Worm (Caenorhabditis elegans) whole organism, young adult: ENCODE data around the gene plpp-1.3.

Source experiments
- B0019.2 ChIP-seq: fragments of 200-800 bp; sonication (Bioruptor generic); conservative IDR thresholded peaks from 2 replicates; pipeline ENCODE4 v1.3.6; 2022; ENCODE audit warnings: missing genetic modification reagents, missing genetic modification characterization, missing compliant biosample characterization
- B0035.1 ChIP-seq: sonication (generic microtip); optimal IDR thresholded peaks from 2 replicates; lab custom pipeline; 2016; ENCODE audit warnings: missing genetic modification characterization, mild to moderate bottlenecking, missing compliant biosample characterization, missing genotype, missing genetic modification reagents
- B0336.3 ChIP-seq: fragments of 200-800 bp; sonication (Bioruptor generic); IDR thresholded peaks from 2 replicates; pipeline ENCODE4 v1.3.6; 2022; ENCODE audit warnings: missing genetic modification characterization, missing compliant biosample characterization
- C06A6.2 ChIP-seq: fragments of 200-800 bp; sonication (Bioruptor generic); conservative IDR thresholded peaks from 2 replicates; pipeline ENCODE4 v1.3.6; 2022; ENCODE audit warnings: missing genetic modification characterization, missing compliant biosample characterization
- C17E4.6 ChIP-seq: fragments of 200-800 bp; sonication (Bioruptor generic); IDR thresholded peaks from 2 replicates; pipeline ENCODE4 v1.3.6; 2022; ENCODE audit warnings: missing genetic modification reagents, missing genetic modification characterization, missing compliant biosample characterization
- F23B12.7 ChIP-seq: sonication (generic microtip); optimal IDR thresholded peaks from 2 replicates; lab custom pipeline; 2017; ENCODE audit warnings: missing genetic modification characterization, mild to moderate bottlenecking, missing compliant biosample characterization, antibody characterized with exemption, moderate library complexity; ENCODE audit not compliant: insufficient read depth
- F49E8.2 ChIP-seq: sonication (generic microtip); optimal IDR thresholded peaks from 3 replicates; lab custom pipeline; 2017; ENCODE audit warnings: missing genetic modification characterization, mild to moderate bottlenecking, missing compliant biosample characterization, antibody characterized with exemption, moderate library complexity; ENCODE audit not compliant: insufficient read depth
- T07F8.4 ChIP-seq: sonication (generic microtip); optimal IDR thresholded peaks from 2 replicates; lab custom pipeline; 2016; ENCODE audit warnings: mild to moderate bottlenecking, missing genetic modification characterization, moderate library complexity, missing compliant biosample characterization
- Y53F4B.3 ChIP-seq: fragments of 200-800 bp; sonication (Bioruptor generic); IDR thresholded peaks from 2 replicates; pipeline ENCODE4 v1.3.6; 2022; ENCODE audit warnings: missing genetic modification reagents, missing genetic modification characterization, missing compliant biosample characterization
- Y53G8AR.9 ChIP-seq: fragments of 200-800 bp; sonication (Bioruptor generic); conservative IDR thresholded peaks from 2 replicates; pipeline ENCODE4 v1.3.6; 2022; ENCODE audit warnings: missing genetic modification reagents, missing genetic modification characterization, missing compliant biosample characterization
- Y95B8A.8 ChIP-seq: fragments of 200-800 bp; sonication (Bioruptor generic); IDR thresholded peaks from 2 replicates; pipeline ENCODE4 v1.3.6; 2022; ENCODE audit warnings: missing genetic modification reagents, missing genetic modification characterization, missing compliant biosample characterization
- ZK185.1 ChIP-seq: sonication (generic microtip); optimal IDR thresholded peaks from 2 replicates; lab custom pipeline; 2016; ENCODE audit warnings: mild to moderate bottlenecking, missing genetic modification characterization, missing compliant biosample characterization; ENCODE audit not compliant: poor library complexity, severe bottlenecking
- akir-1 ChIP-seq: fragments of 200-800 bp; sonication (Bioruptor generic); optimal IDR thresholded peaks from 2 replicates; lab custom pipeline; 2018; ENCODE audit warnings: mild to moderate bottlenecking, missing genetic modification characterization, moderate library complexity, missing compliant biosample characterization
- aptf-2 ChIP-seq: fragments of 200-800 bp; sonication (Bioruptor generic); conservative IDR thresholded peaks from 2 replicates; pipeline ENCODE4 v1.3.6; 2022; ENCODE audit warnings: missing genetic modification reagents, missing genetic modification characterization, missing compliant biosample characterization
- aptf-3 ChIP-seq: fragments of 200-800 bp; sonication (Bioruptor generic); IDR thresholded peaks from 2 replicates; pipeline ENCODE4 v1.3.6; 2022; ENCODE audit warnings: missing genetic modification characterization, missing compliant biosample characterization
- attf-3 ChIP-seq: fragments of 200-800 bp; sonication (Bioruptor generic); conservative IDR thresholded peaks from 2 replicates; pipeline ENCODE4 v1.3.6; 2022; ENCODE audit warnings: missing genetic modification reagents, missing genetic modification characterization, missing compliant biosample characterization
- attf-6 ChIP-seq: fragments of 200-800 bp; sonication (Bioruptor generic); IDR thresholded peaks from 2 replicates; pipeline ENCODE4 v1.3.6; 2022; ENCODE audit warnings: missing genetic modification reagents, missing genetic modification characterization, missing compliant biosample characterization
- cebp-1 ChIP-seq, 2 experiments: fragments of 200-800 bp in 1 of 2; sonication (Bioruptor generic) in 1 of 2; sonication (generic microtip) in 1 of 2; IDR thresholded peaks in 1 of 2; optimal IDR thresholded peaks in 1 of 2; 2 replicates each; pipeline versions ENCODE4 v1.3.6 to Lab custom; 2017 to 2022; ENCODE audit warnings: missing compliant biosample characterization in 2 of 2, missing genetic modification characterization in 2 of 2, mild to moderate bottlenecking in 1 of 2, missing genetic modification reagents in 1 of 2, moderate library complexity in 1 of 2
- cebp-2 ChIP-seq: fragments of 200-800 bp; sonication (Bioruptor generic); IDR thresholded peaks from 2 replicates; pipeline ENCODE4 v1.3.6; 2022; ENCODE audit warnings: missing genetic modification characterization, missing compliant biosample characterization
- ceh-58 ChIP-seq: fragments of 200-800 bp; sonication (Bioruptor generic); IDR thresholded peaks from 2 replicates; pipeline ENCODE4 v1.3.6; 2022; ENCODE audit warnings: missing genetic modification characterization, missing compliant biosample characterization
- chd-7 ChIP-seq: sonication (generic microtip); optimal IDR thresholded peaks from 2 replicates; lab custom pipeline; 2016; ENCODE audit warnings: mild to moderate bottlenecking, missing genetic modification characterization, moderate library complexity, missing compliant biosample characterization
- dpl-1 ChIP-seq: fragments of 150-350 bp; optimal IDR thresholded peaks from 2 replicates; lab custom pipeline; 2014; ENCODE audit warnings: missing biosample characterization, missing genetic modification reagents, missing genetic modification characterization
- egrh-3 ChIP-seq: fragments of 200-800 bp; sonication (Bioruptor generic); IDR thresholded peaks from 2 replicates; pipeline ENCODE4 v1.3.6; 2022; ENCODE audit warnings: missing genetic modification reagents, missing genetic modification characterization, missing compliant biosample characterization
- him-1 ChIP-seq: sonication (generic microtip); optimal IDR thresholded peaks from 2 replicates; lab custom pipeline; 2016; ENCODE audit warnings: missing genotype, missing genetic modification reagents, missing genetic modification characterization, missing compliant biosample characterization
- hlh-26 ChIP-seq: fragments of 200-800 bp; sonication (Bioruptor generic); conservative IDR thresholded peaks from 2 replicates; pipeline ENCODE4 v1.3.6; 2022; ENCODE audit warnings: missing genetic modification reagents, missing genetic modification characterization, missing compliant biosample characterization
- hmg-1.2 ChIP-seq: fragments of 200-800 bp; sonication (Bioruptor generic); IDR thresholded peaks from 2 replicates; pipeline ENCODE4 v1.3.6; 2022; ENCODE audit warnings: missing genetic modification reagents, missing genetic modification characterization, missing compliant biosample characterization
- hmg-20 ChIP-seq: fragments of 200-800 bp; sonication (Bioruptor generic); IDR thresholded peaks from 2 replicates; pipeline ENCODE4 v1.3.6; 2022; ENCODE audit warnings: missing genetic modification reagents, missing genetic modification characterization, missing compliant biosample characterization
- hrde-1 ChIP-seq: sonication (generic microtip); optimal IDR thresholded peaks from 2 replicates; lab custom pipeline; 2016; ENCODE audit warnings: missing genetic modification characterization, mild to moderate bottlenecking, missing compliant biosample characterization, moderate library complexity, missing genotype, missing genetic modification reagents, borderline replicate concordance
- lin-54 ChIP-seq: fragments of 200-800 bp; sonication (Bioruptor generic); optimal IDR thresholded peaks from 2 replicates; lab custom pipeline; 2018; ENCODE audit warnings: mild to moderate bottlenecking, missing genetic modification characterization, missing compliant biosample characterization
- madf-3 ChIP-seq: fragments of 200-800 bp; sonication (Bioruptor generic); IDR thresholded peaks from 2 replicates; pipeline ENCODE4 v1.3.6; 2022; ENCODE audit warnings: missing genetic modification reagents, missing genetic modification characterization, missing compliant biosample characterization
- madf-8 ChIP-seq: fragments of 200-800 bp; sonication (Bioruptor generic); conservative IDR thresholded peaks from 2 replicates; pipeline ENCODE4 v1.3.6; 2022; ENCODE audit warnings: missing genetic modification reagents, missing genetic modification characterization, missing compliant biosample characterization
- nfya-1 ChIP-seq: sonication (generic microtip); optimal IDR thresholded peaks from 2 replicates; lab custom pipeline; 2017; ENCODE audit warnings: antibody characterized with exemption, missing compliant biosample characterization, missing genetic modification characterization, borderline replicate concordance; ENCODE audit not compliant: insufficient read depth
- sdz-38 ChIP-seq: sonication (generic microtip); optimal IDR thresholded peaks from 2 replicates; lab custom pipeline; 2016; ENCODE audit warnings: missing genotype, missing genetic modification characterization, missing compliant biosample characterization
- snpc-3.4 ChIP-seq: sonication (generic microtip); optimal IDR thresholded peaks from 2 replicates; lab custom pipeline; 2017; ENCODE audit warnings: missing genetic modification characterization, mild to moderate bottlenecking, missing compliant biosample characterization, antibody characterized with exemption, moderate library complexity, missing genotype, missing genetic modification reagents
- snpc-4 ChIP-seq, 5 experiments: fragments of 150-350 bp in 1 of 5; sonication (generic microtip) in 4 of 5; optimal IDR thresholded peaks; 2 replicates each; lab custom pipeline; 2014 to 2018; ENCODE audit warnings: missing genetic modification characterization in 5 of 5, missing biosample characterization in 3 of 5, antibody characterized with exemption in 2 of 5, mild to moderate bottlenecking in 2 of 5, missing compliant biosample characterization in 2 of 5, missing genotype in 2 of 5, moderate library complexity in 2 of 5, missing genetic modification reagents in 1 of 5
- somi-1 ChIP-seq: fragments of 200-800 bp; sonication (Bioruptor generic); optimal IDR thresholded peaks from 2 replicates; lab custom pipeline; 2018; ENCODE audit warnings: mild to moderate bottlenecking, missing genetic modification characterization, missing compliant biosample characterization
- tbp1 ChIP-seq: fragments of 200-800 bp; sonication (Bioruptor generic); optimal IDR thresholded peaks from 2 replicates; lab custom pipeline; 2018; ENCODE audit warnings: mild to moderate bottlenecking, missing genetic modification characterization, missing compliant biosample characterization
- tbx-9 ChIP-seq: sonication (generic microtip); optimal IDR thresholded peaks from 2 replicates; lab custom pipeline; 2016; ENCODE audit warnings: borderline replicate concordance, missing genetic modification characterization, inconsistent platforms, missing compliant biosample characterization
- unc-62 ChIP-seq: fragments of 150-350 bp; optimal IDR thresholded peaks from 2 replicates; lab custom pipeline; 2014; ENCODE audit warnings: missing biosample characterization, missing genetic modification reagents, missing genetic modification characterization
- xnd-1 ChIP-seq: sonication (generic microtip); optimal IDR thresholded peaks from 2 replicates; lab custom pipeline; 2016; ENCODE audit warnings: missing genotype, missing genetic modification reagents, missing genetic modification characterization, missing compliant biosample characterization
- ztf-22 ChIP-seq: fragments of 200-800 bp; sonication (Bioruptor generic); optimal IDR thresholded peaks from 2 replicates; lab custom pipeline; 2018; ENCODE audit warnings: mild to moderate bottlenecking, missing genetic modification characterization, moderate library complexity, missing compliant biosample characterization
- ztf-26 ChIP-seq: sonication (generic microtip); optimal IDR thresholded peaks from 2 replicates; lab custom pipeline; 2017; ENCODE audit warnings: missing genetic modification characterization, missing compliant biosample characterization

The plpp-1.3 gene

DNA sequence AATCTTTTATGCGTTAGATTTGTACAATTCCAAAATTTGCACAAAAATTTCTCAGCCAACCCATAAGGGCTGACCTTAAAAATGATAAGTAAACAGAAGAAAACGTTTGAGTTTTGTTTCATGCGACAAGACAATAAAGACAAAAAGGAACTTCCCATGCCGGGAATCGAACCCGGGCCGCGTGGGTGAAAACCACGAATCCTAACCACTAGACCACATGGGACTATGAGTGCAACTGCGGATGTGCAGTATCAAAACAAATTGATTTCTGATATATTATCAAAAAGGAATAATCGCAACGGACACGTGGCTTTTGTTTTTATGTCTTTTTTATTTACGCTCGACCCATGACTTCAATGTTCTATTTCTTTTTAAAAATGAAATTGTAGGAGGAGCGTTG is 28.2 kb upstream of the plpp-1.3 start (continued):
- no peak for TF ChIP-seq aptf-3 (GFP tag; lab: Robert Waterston, UW)
- TF ChIP-seq ztf-22: no peak
- 0 out of 2 replicates have a peak, but pooled peaks have one; percentile 21 for TF ChIP-seq C06A6.2
- TF ChIP-seq madf-3 (GFP tag; lab: Robert Waterston, UW): no peak
- TF ChIP-seq snpc-4 (GFP tag; optimal IDR thresholded peaks at IDR 0.05; lab: Kevin White, UChicago): no peak
- no peak for TF ChIP-seq snpc-4 (tag; optimal IDR thresholded peaks at IDR 0.05; lab: Kevin White, UChicago)
- TF ChIP-seq lin-54 (GFP tag; lab: Kevin White, UChicago): no peak
- peak; percentile 57; the same call in 1 of the 2 replicates for TF ChIP-seq Y53G8AR.9 (GFP tag; lab: Robert Waterston, UW)
- TF ChIP-seq aptf-2 (GFP tag; lab: Robert Waterston, UW): no peak
- TF ChIP-seq egrh-3: no peak
- no peak for TF ChIP-seq Y53F4B.3 (GFP tag; lab: Robert Waterston, UW)
- TF ChIP-seq ztf-26: no peak
- no peak for TF ChIP-seq attf-3
- no peak for TF ChIP-seq Y95B8A.8
- TF ChIP-seq B0336.3 (GFP tag; lab: Robert Waterston, UW): no peak
- 0 out of 2 replicates have a peak, but pooled peaks have one; percentile 22 for TF ChIP-seq B0019.2 (GFP tag; lab: Robert Waterston, UW)
- TF ChIP-seq hlh-26 (GFP tag; lab: Robert Waterston, UW): no peak
- TF ChIP-seq hmg-20 (GFP tag; lab: Robert Waterston, UW): 0 out of 2 replicates have a peak, but pooled peaks have one; percentile 29
- no peak for TF ChIP-seq ZK185.1
- TF ChIP-seq nfya-1 (tag; lab: Kevin White, UChicago): no peak
- no peak for TF ChIP-seq ceh-58 (GFP tag; lab: Robert Waterston, UW)
- TF ChIP-seq cebp-2 (GFP tag; lab: Robert Waterston, UW): no peak
- TF ChIP-seq somi-1 (GFP tag; lab: Kevin White, UChicago): no peak
- TF ChIP-seq madf-8 (GFP tag; lab: Robert Waterston, UW): no peak
- TF ChIP-seq T07F8.4 (tag; lab: Kevin White, UChicago): no peak
- TF ChIP-seq chd-7 (tag; lab: Kevin White, UChicago): peak; percentile 67
- peak; percentile 73; the same call in 1 of the 2 replicates for TF ChIP-seq attf-6 (GFP tag; lab: Robert Waterston, UW)
- TF ChIP-seq tbx-9 (tag; lab: Kevin White, UChicago): no peak
- no peak for TF ChIP-seq C17E4.6
- no peak for TF ChIP-seq F23B12.7
- TF ChIP-seq snpc-3.4 (tag; lab: Kevin White, UChicago): no peak
- TF ChIP-seq F49E8.2 (tag; lab: Kevin White, UChicago): no peak
- no peak for TF ChIP-seq akir-1 (GFP tag; lab: Kevin White, UChicago)
- no peak for TF ChIP-seq B0035.1 (tag; lab: Kevin White, UChicago)
- no peak for TF ChIP-seq unc-62 (GFP tag; lab: Kevin White, UChicago)
- TF ChIP-seq tbp1 (GFP tag; lab: Kevin White, UChicago): peak; percentile 88
- TF ChIP-seq sdz-38: no peak
- no peak for TF ChIP-seq him-1 (tag; lab: Kevin White, UChicago)
- TF ChIP-seq hrde-1: peak; percentile 31
- peak; percentile 55 for TF ChIP-seq hmg-1.2 (GFP tag; lab: Robert Waterston, UW)
- no peak for TF ChIP-seq cebp-1 (GFP tag; IDR thresholded peaks at IDR 0.05; lab: Robert Waterston, UW)
- peak; percentile 34 for TF ChIP-seq cebp-1 (tag; optimal IDR thresholded peaks at IDR 0.05; lab: Kevin White, UChicago)
- no peak for TF ChIP-seq xnd-1
- TF ChIP-seq dpl-1 (GFP tag; lab: Kevin White, UChicago): no peak
